Worm (Caenorhabditis elegans) whole organism, young adult: ENCODE results near the gene ucr-2.2.
A peak's percentile ranks its signal among the peaks of the same experiment; 100 is the strongest.

ENCODE experiments used
- B0019.2 ChIP-seq: fragments of 200-800 bp; sonication (Bioruptor generic); conservative IDR thresholded peaks from 2 replicates; pipeline ENCODE4 v1.3.6; 2022; ENCODE audit warnings: missing genetic modification reagents, missing genetic modification characterization, missing compliant biosample characterization
- B0261.1 ChIP-seq: sonication (generic microtip); optimal IDR thresholded peaks from 2 replicates; lab custom pipeline; 2016; ENCODE audit warnings: mild to moderate bottlenecking, missing genetic modification characterization, moderate library complexity, missing compliant biosample characterization
- C17E4.6 ChIP-seq: fragments of 200-800 bp; sonication (Bioruptor generic); IDR thresholded peaks from 2 replicates; pipeline ENCODE4 v1.3.6; 2022; ENCODE audit warnings: missing genetic modification reagents, missing genetic modification characterization, missing compliant biosample characterization
- D2030.7 ChIP-seq: fragments of 200-800 bp; sonication (Bioruptor generic); IDR thresholded peaks from 2 replicates; pipeline ENCODE4 v1.3.6; 2022; ENCODE audit warnings: missing genetic modification reagents, missing genetic modification characterization, missing compliant biosample characterization
- F10E7.11 ChIP-seq: sonication (generic microtip); optimal IDR thresholded peaks from 2 replicates; lab custom pipeline; 2017; ENCODE audit warnings: mild to moderate bottlenecking, missing genetic modification characterization, moderate library complexity, missing compliant biosample characterization
- F39B2.1 ChIP-seq: fragments of 200-800 bp; sonication (Bioruptor generic); IDR thresholded peaks from 2 replicates; pipeline ENCODE4 v1.3.6; 2022; ENCODE audit warnings: missing genetic modification reagents, missing genetic modification characterization, missing compliant biosample characterization
- F52B5.7 ChIP-seq: sonication (generic microtip); optimal IDR thresholded peaks from 2 replicates; lab custom pipeline; 2016; ENCODE audit warnings: mild to moderate bottlenecking, missing genetic modification characterization, missing compliant biosample characterization
- F57A8.1 ChIP-seq: fragments of 200-800 bp; sonication (Bioruptor generic); optimal IDR thresholded peaks from 2 replicates; lab custom pipeline; 2018; ENCODE audit warnings: mild to moderate bottlenecking, missing genetic modification characterization, moderate library complexity, missing compliant biosample characterization
- K12H6.12 ChIP-seq: fragments of 200-800 bp; sonication (Bioruptor generic); optimal IDR thresholded peaks from 2 replicates; lab custom pipeline; 2018; ENCODE audit warnings: mild to moderate bottlenecking, missing genetic modification characterization, missing compliant biosample characterization
- Y53F4B.3 ChIP-seq: fragments of 200-800 bp; sonication (Bioruptor generic); IDR thresholded peaks from 2 replicates; pipeline ENCODE4 v1.3.6; 2022; ENCODE audit warnings: missing genetic modification reagents, missing genetic modification characterization, missing compliant biosample characterization
- Y67H2A.10 ChIP-seq: fragments of 200-800 bp; sonication (Bioruptor generic); conservative IDR thresholded peaks from 2 replicates; pipeline ENCODE4 v1.3.6; 2022; ENCODE audit warnings: missing genetic modification reagents, missing genetic modification characterization, missing compliant biosample characterization
- Y79H2A.3 ChIP-seq: fragments of 200-800 bp; sonication (Bioruptor generic); conservative IDR thresholded peaks from 2 replicates; pipeline ENCODE4 v1.3.6; 2022; ENCODE audit warnings: missing genetic modification reagents, missing genetic modification characterization, missing compliant biosample characterization
- ZK185.1 ChIP-seq: sonication (generic microtip); optimal IDR thresholded peaks from 2 replicates; lab custom pipeline; 2016; ENCODE audit warnings: mild to moderate bottlenecking, missing genetic modification characterization, missing compliant biosample characterization; ENCODE audit not compliant: poor library complexity, severe bottlenecking
- akir-1 ChIP-seq: fragments of 200-800 bp; sonication (Bioruptor generic); optimal IDR thresholded peaks from 2 replicates; lab custom pipeline; 2018; ENCODE audit warnings: mild to moderate bottlenecking, missing genetic modification characterization, moderate library complexity, missing compliant biosample characterization
- ama-1 ChIP-seq, 3 experiments: fragments of 150-350 bp in 1 of 3; sonication (generic microtip) in 2 of 3; optimal IDR thresholded peaks; 2 replicates each; lab custom pipeline; 2014 to 2018; ENCODE audit warnings: missing biosample characterization in 2 of 3, missing genetic modification characterization in 2 of 3, missing genetic modification reagents in 2 of 3
- athp-1 ChIP-seq: sonication (generic microtip); optimal IDR thresholded peaks from 2 replicates; lab custom pipeline; 2017; ENCODE audit warnings: mild to moderate bottlenecking, missing genetic modification characterization, missing compliant biosample characterization
- ceh-27 ChIP-seq: fragments of 200-800 bp; sonication (Bioruptor generic); optimal IDR thresholded peaks from 2 replicates; lab custom pipeline; 2018; ENCODE audit warnings: mild to moderate bottlenecking, missing genetic modification characterization, moderate library complexity, missing compliant biosample characterization
- ceh-91 ChIP-seq: fragments of 200-800 bp; sonication (Bioruptor generic); IDR thresholded peaks from 2 replicates; pipeline ENCODE4 v1.3.6; 2022; ENCODE audit warnings: missing genetic modification reagents, missing genetic modification characterization, missing compliant biosample characterization
- dox-1 ChIP-seq: fragments of 200-800 bp; sonication (Bioruptor generic); IDR thresholded peaks from 2 replicates; pipeline ENCODE4 v1.3.6; 2022; ENCODE audit warnings: missing genetic modification reagents, missing genetic modification characterization, missing compliant biosample characterization
- efl-1 ChIP-seq: fragments of 150-350 bp; optimal IDR thresholded peaks from 2 replicates; lab custom pipeline; 2014; ENCODE audit warnings: missing biosample characterization, missing genetic modification reagents, missing genetic modification characterization
- egrh-3 ChIP-seq: fragments of 200-800 bp; sonication (Bioruptor generic); IDR thresholded peaks from 2 replicates; pipeline ENCODE4 v1.3.6; 2022; ENCODE audit warnings: missing genetic modification reagents, missing genetic modification characterization, missing compliant biosample characterization
- ets-4 ChIP-seq: fragments of 200-800 bp; sonication (Bioruptor generic); optimal IDR thresholded peaks from 2 replicates; lab custom pipeline; 2018; ENCODE audit warnings: mild to moderate bottlenecking, missing genetic modification characterization, missing compliant biosample characterization
- fkh-3 ChIP-seq: sonication (generic microtip); optimal IDR thresholded peaks from 2 replicates; lab custom pipeline; 2016; ENCODE audit warnings: mild to moderate bottlenecking, missing genetic modification characterization, missing compliant biosample characterization
- him-1 ChIP-seq: sonication (generic microtip); optimal IDR thresholded peaks from 2 replicates; lab custom pipeline; 2016; ENCODE audit warnings: missing genotype, missing genetic modification reagents, missing genetic modification characterization, missing compliant biosample characterization
- hlh-12 ChIP-seq: sonication (generic microtip); optimal IDR thresholded peaks from 2 replicates; lab custom pipeline; 2016; ENCODE audit warnings: missing genetic modification characterization, missing compliant biosample characterization
- hmg-20 ChIP-seq: fragments of 200-800 bp; sonication (Bioruptor generic); IDR thresholded peaks from 2 replicates; pipeline ENCODE4 v1.3.6; 2022; ENCODE audit warnings: missing genetic modification reagents, missing genetic modification characterization, missing compliant biosample characterization
- let-526 ChIP-seq: fragments of 200-800 bp; sonication (Bioruptor generic); IDR thresholded peaks from 2 replicates; pipeline ENCODE4 v1.3.6; 2022; ENCODE audit warnings: missing genetic modification reagents, missing genetic modification characterization, missing compliant biosample characterization
- lin-35 ChIP-seq, 3 experiments: fragments of 150-350 bp in 2 of 3; sonication (generic microtip) in 1 of 3; optimal IDR thresholded peaks; 2 replicates each; lab custom pipeline; 2014 to 2018; ENCODE audit warnings: missing biosample characterization in 3 of 3, missing genetic modification characterization in 3 of 3, missing genetic modification reagents in 3 of 3
- lsl-1 ChIP-seq: fragments of 200-800 bp; sonication (Bioruptor generic); optimal IDR thresholded peaks from 2 replicates; lab custom pipeline; 2018; ENCODE audit warnings: mild to moderate bottlenecking, missing genetic modification characterization, moderate library complexity, missing compliant biosample characterization
- lsy-27 ChIP-seq: sonication (generic microtip); optimal IDR thresholded peaks from 2 replicates; lab custom pipeline; 2017; ENCODE audit warnings: missing genetic modification characterization, mild to moderate bottlenecking, missing compliant biosample characterization, antibody characterized with exemption, missing genotype, borderline replicate concordance; ENCODE audit not compliant: insufficient read depth
- mcd-1 ChIP-seq: fragments of 200-800 bp; sonication (Bioruptor generic); IDR thresholded peaks from 2 replicates; pipeline ENCODE4 v1.3.6; 2022; ENCODE audit warnings: missing genetic modification reagents, missing genetic modification characterization, missing compliant biosample characterization
- mxl-1 ChIP-seq: sonication (generic microtip); optimal IDR thresholded peaks from 2 replicates; lab custom pipeline; 2016; ENCODE audit warnings: missing genetic modification characterization, missing compliant biosample characterization
- nfyb-1 ChIP-seq: fragments of 200-800 bp; sonication (Bioruptor generic); IDR thresholded peaks from 2 replicates; pipeline ENCODE4 v1.3.6; 2022; ENCODE audit warnings: missing genetic modification reagents, missing genetic modification characterization, missing compliant biosample characterization
- nhr-179 ChIP-seq: sonication (generic microtip); optimal IDR thresholded peaks from 2 replicates; lab custom pipeline; 2016; ENCODE audit warnings: mild to moderate bottlenecking, missing genetic modification characterization, missing compliant biosample characterization
- nhr-27 ChIP-seq: fragments of 200-800 bp; sonication (Bioruptor generic); optimal IDR thresholded peaks from 2 replicates; lab custom pipeline; 2018; ENCODE audit warnings: mild to moderate bottlenecking, missing genetic modification characterization, moderate library complexity, missing compliant biosample characterization
- pbrm-1 ChIP-seq: fragments of 200-800 bp; sonication (Bioruptor generic); IDR thresholded peaks from 2 replicates; pipeline ENCODE4 v1.3.6; 2022; ENCODE audit warnings: missing genetic modification reagents, missing genetic modification characterization, missing compliant biosample characterization
- pha-4 ChIP-seq: fragments of 150-350 bp; sonication (generic microtip); optimal IDR thresholded peaks from 2 replicates; lab custom pipeline; 2014; ENCODE audit warnings: missing biosample characterization, missing genetic modification reagents, missing genetic modification characterization
- rpc-1 ChIP-seq, 2 experiments: fragments of 150-350 bp in 1 of 2; sonication (generic microtip) in 1 of 2; optimal IDR thresholded peaks; 2 replicates each; lab custom pipeline; 2014 to 2018; ENCODE audit warnings: missing biosample characterization in 1 of 2, missing genetic modification characterization in 1 of 2, missing genetic modification reagents in 1 of 2, missing genotype in 1 of 2
- sdz-38 ChIP-seq: sonication (generic microtip); optimal IDR thresholded peaks from 2 replicates; lab custom pipeline; 2016; ENCODE audit warnings: missing genotype, missing genetic modification characterization, missing compliant biosample characterization
- snpc-1.1 ChIP-seq: sonication (generic microtip); optimal IDR thresholded peaks from 2 replicates; lab custom pipeline; 2017; ENCODE audit warnings: missing genetic modification characterization, mild to moderate bottlenecking, missing compliant biosample characterization, antibody characterized with exemption, moderate library complexity, missing genotype, missing genetic modification reagents; ENCODE audit not compliant: insufficient read depth
- snpc-3.4 ChIP-seq: sonication (generic microtip); optimal IDR thresholded peaks from 2 replicates; lab custom pipeline; 2017; ENCODE audit warnings: missing genetic modification characterization, mild to moderate bottlenecking, missing compliant biosample characterization, antibody characterized with exemption, moderate library complexity, missing genotype, missing genetic modification reagents
- snpc-4 ChIP-seq, 5 experiments: fragments of 150-350 bp in 1 of 5; sonication (generic microtip) in 4 of 5; optimal IDR thresholded peaks; 2 replicates each; lab custom pipeline; 2014 to 2018; ENCODE audit warnings: missing genetic modification characterization in 5 of 5, missing biosample characterization in 3 of 5, antibody characterized with exemption in 2 of 5, mild to moderate bottlenecking in 2 of 5, missing compliant biosample characterization in 2 of 5, missing genotype in 2 of 5, moderate library complexity in 2 of 5, missing genetic modification reagents in 1 of 5
- xnd-1 ChIP-seq: sonication (generic microtip); optimal IDR thresholded peaks from 2 replicates; lab custom pipeline; 2016; ENCODE audit warnings: missing genotype, missing genetic modification reagents, missing genetic modification characterization, missing compliant biosample characterization
- zfh-2 ChIP-seq: fragments of 200-800 bp; sonication (Bioruptor generic); conservative IDR thresholded peaks from 2 replicates; pipeline ENCODE4 v1.3.6; 2022; ENCODE audit warnings: missing genetic modification reagents, missing genetic modification characterization, missing compliant biosample characterization
- ztf-25 ChIP-seq: fragments of 200-800 bp; sonication (Bioruptor generic); IDR thresholded peaks from 2 replicates; pipeline ENCODE4 v1.3.6; 2022; ENCODE audit warnings: missing genetic modification reagents, missing genetic modification characterization, missing compliant biosample characterization
- ztf-26 ChIP-seq: sonication (generic microtip); optimal IDR thresholded peaks from 2 replicates; lab custom pipeline; 2017; ENCODE audit warnings: missing genetic modification characterization, missing compliant biosample characterization

ucr-2.2 gene

ce11 chrX:15200720-15201119 lies 27.0 kb downstream of the ucr-2.2 start (continued):
- no peak for TF ChIP-seq pha-4 (tag; lab: Kevin White, UChicago)
- no peak for TF ChIP-seq ama-1 (optimal IDR thresholded peaks at IDR 0.05; lab: Kevin White, UChicago)
- TF ChIP-seq ama-1 (GFP tag; optimal IDR thresholded peaks at IDR 0.05; lab: Kevin White, UChicago), result peak; percentile 34 to 89
- TF ChIP-seq ztf-25 (GFP tag; lab: Robert Waterston, UW), result peak; percentile 96
- no peak for TF ChIP-seq B0019.2 (GFP tag; lab: Robert Waterston, UW)
- TF ChIP-seq mcd-1, result peak; percentile 78
- no peak; the same call in 1 of the 2 replicates for TF ChIP-seq dox-1 (GFP tag; lab: Robert Waterston, UW)
- TF ChIP-seq F52B5.7 (tag; lab: Kevin White, UChicago), result peak; percentile 90
- peak; percentile 46 for TF ChIP-seq akir-1 (GFP tag; lab: Kevin White, UChicago)
- TF ChIP-seq snpc-3.4 (tag; lab: Kevin White, UChicago), result peak; percentile 76
- TF ChIP-seq fkh-3 (tag; lab: Kevin White, UChicago), result peak; percentile 55
- TF ChIP-seq sdz-38 (tag; lab: Kevin White, UChicago), result no peak
- peak; percentile 3 for TF ChIP-seq hlh-12 (tag; lab: Kevin White, UChicago)
- peak; percentile 3 for TF ChIP-seq F57A8.1 (GFP tag; lab: Kevin White, UChicago)
- peak; percentile 72 for TF ChIP-seq nhr-27
- no peak for TF ChIP-seq xnd-1
- TF ChIP-seq Y67H2A.10 (GFP tag; lab: Robert Waterston, UW), result 0 out of 2 replicates have a peak, but pooled peaks have one; percentile 15
- 0 out of 2 replicates have a peak, but pooled peaks have one; percentile 52 for TF ChIP-seq Y79H2A.3 (GFP tag; lab: Robert Waterston, UW)
- TF ChIP-seq B0261.1 (tag; lab: Kevin White, UChicago), result peak; percentile 98
- peak; percentile 65 for TF ChIP-seq ceh-27 (GFP tag; lab: Kevin White, UChicago)
- TF ChIP-seq F39B2.1 (GFP tag; lab: Robert Waterston, UW), result no peak
- TF ChIP-seq D2030.7, result peak; percentile 85
- TF ChIP-seq C17E4.6 (GFP tag; lab: Robert Waterston, UW), result peak; percentile 68; the same call in 1 of the 2 replicates
- peak; percentile 99 for TF ChIP-seq rpc-1 (optimal IDR thresholded peaks at IDR 0.05; lab: Kevin White, UChicago)
- TF ChIP-seq rpc-1 (tag; optimal IDR thresholded peaks at IDR 0.05; lab: Kevin White, UChicago), result peak; percentile 99
- TF ChIP-seq hmg-20, result peak; percentile 86
- peak; percentile 78 for TF ChIP-seq snpc-4 (GFP tag; optimal IDR thresholded peaks at IDR 0.05; lab: Kevin White, UChicago)
- peak; percentile 56 to 89 (median 78) for TF ChIP-seq snpc-4 (tag; optimal IDR thresholded peaks at IDR 0.05; lab: Kevin White, UChicago)
- peak; percentile 40 for TF ChIP-seq ets-4 (GFP tag; lab: Kevin White, UChicago)
- no peak for TF ChIP-seq ceh-91
- peak; percentile 73 for TF ChIP-seq lsy-27 (tag; lab: Kevin White, UChicago)
- peak; percentile 98 for TF ChIP-seq him-1 (tag; lab: Kevin White, UChicago)
- peak; percentile 32; the same call in 1 of the 2 replicates for TF ChIP-seq egrh-3 (GFP tag; lab: Robert Waterston, UW)
- TF ChIP-seq athp-1, result peak; percentile 90
- peak; percentile 21 for TF ChIP-seq F10E7.11 (tag; lab: Kevin White, UChicago)
- TF ChIP-seq lsl-1 (GFP tag; lab: Kevin White, UChicago), result no peak
- TF ChIP-seq K12H6.12 (tag; lab: Kevin White, UChicago), result peak; percentile 34
- peak; percentile 83 for TF ChIP-seq let-526
- peak in 1 of 3 experiments; percentile 68 for TF ChIP-seq lin-35 (GFP tag; optimal IDR thresholded peaks at IDR 0.05; lab: Kevin White, UChicago)
- peak; percentile 71 for TF ChIP-seq ztf-26 (tag; lab: Kevin White, UChicago)
- peak; percentile 90; the same call in 1 of the 2 replicates for TF ChIP-seq pbrm-1 (GFP tag; lab: Robert Waterston, UW)
- TF ChIP-seq zfh-2 (GFP tag; lab: Robert Waterston, UW), result no peak
- peak; percentile 54 for TF ChIP-seq mxl-1 (tag; lab: Kevin White, UChicago)
- TF ChIP-seq snpc-1.1 (tag; lab: Kevin White, UChicago), result peak; percentile 74
- no peak for TF ChIP-seq efl-1 (GFP tag; lab: Kevin White, UChicago)
- TF ChIP-seq nhr-179 (tag; lab: Kevin White, UChicago), result peak; percentile 42
- peak; percentile 87 for TF ChIP-seq ZK185.1 (tag; lab: Kevin White, UChicago)
- peak; percentile 66; the same call in 1 of the 2 replicates for TF ChIP-seq Y53F4B.3 (GFP tag; lab: Robert Waterston, UW)
- no peak; the same call in 1 of the 2 replicates for TF ChIP-seq nfyb-1 (GFP tag; lab: Robert Waterston, UW)
